Fruit fly (Drosophila melanogaster) whole organism, adult: ENCODE measurements around the gene grim.

Experiments used
- CG11617 ChIP-seq: fragments of 200-800 bp; sonication (Bioruptor generic); optimal IDR thresholded peaks from 2 replicates; lab custom pipeline; 2017; ENCODE audit warnings: mild to moderate bottlenecking, missing biosample characterization, missing genetic modification reagents, missing genetic modification characterization
- CG12768 ChIP-seq: fragments of 200-800 bp; sonication (Bioruptor generic); optimal IDR thresholded peaks from 2 replicates; lab custom pipeline; 2017; ENCODE audit warnings: missing biosample characterization, missing genetic modification characterization, mild to moderate bottlenecking, moderate library complexity, missing genetic modification reagents
- CG14711 ChIP-seq: fragments of 200-800 bp; sonication (Bioruptor generic); optimal IDR thresholded peaks from 2 replicates; lab custom pipeline; 2018; ENCODE audit warnings: missing biosample characterization, mild to moderate bottlenecking, missing genetic modification characterization, moderate library complexity
- CG1620 ChIP-seq: fragments of 200-800 bp; sonication (Bioruptor generic); optimal IDR thresholded peaks from 2 replicates; lab custom pipeline; 2016; ENCODE audit warnings: missing biosample characterization, missing genetic modification characterization
- CG33017 ChIP-seq: fragments of 200-800 bp; sonication (Bioruptor generic); optimal IDR thresholded peaks from 2 replicates; lab custom pipeline; 2018; ENCODE audit warnings: missing biosample characterization, mild to moderate bottlenecking, missing genetic modification characterization, moderate library complexity
- CG5204 ChIP-seq: fragments of 200-800 bp; sonication (Bioruptor generic); optimal IDR thresholded peaks from 2 replicates; lab custom pipeline; 2016; ENCODE audit warnings: missing biosample characterization, missing genetic modification characterization
- CG7045 ChIP-seq: fragments of 200-800 bp; sonication (Bioruptor generic); optimal IDR thresholded peaks from 2 replicates; lab custom pipeline; 2017; ENCODE audit warnings: missing biosample characterization, mild to moderate bottlenecking, missing genetic modification characterization
- CG7101 ChIP-seq: fragments of 200-800 bp; sonication (Bioruptor generic); optimal IDR thresholded peaks from 2 replicates; lab custom pipeline; 2018; ENCODE audit warnings: missing biosample characterization, mild to moderate bottlenecking, missing genetic modification characterization, moderate library complexity
- Clk ChIP-seq: fragments of 200-800 bp; sonication (Bioruptor generic); optimal IDR thresholded peaks from 2 replicates; lab custom pipeline; 2017; ENCODE audit warnings: missing biosample characterization, missing genetic modification characterization
- Crg-1 ChIP-seq: fragments of 200-800 bp; sonication (Bioruptor generic); optimal IDR thresholded peaks from 2 replicates; lab custom pipeline; 2016; ENCODE audit warnings: missing biosample characterization, missing genetic modification characterization
- Hr96 ChIP-seq: fragments of 200-800 bp; sonication (Bioruptor generic); optimal IDR thresholded peaks from 2 replicates; lab custom pipeline; 2016; ENCODE audit warnings: missing biosample characterization, missing genetic modification characterization
- Mnt ChIP-seq: fragments of 200-800 bp; sonication (Bioruptor generic); optimal IDR thresholded peaks from 2 replicates; lab custom pipeline; 2016; ENCODE audit warnings: missing biosample characterization, mild to moderate bottlenecking, missing genetic modification characterization
- bab1 ChIP-seq: fragments of 200-800 bp; sonication (Bioruptor generic); optimal IDR thresholded peaks from 3 replicates; lab custom pipeline; 2019; ENCODE audit warnings: missing biosample characterization, mild to moderate bottlenecking, missing genetic modification characterization, moderate library complexity
- cic ChIP-seq: fragments of 200-800 bp; sonication (Bioruptor generic); optimal IDR thresholded peaks from 2 replicates; lab custom pipeline; 2017; ENCODE audit warnings: missing biosample characterization, mild to moderate bottlenecking, missing genetic modification characterization, moderate library complexity
- cnc ChIP-seq, 2 experiments: fragments of >200 bp; optimal IDR thresholded peaks; 2 replicates each; lab custom pipeline; 2017
- kay ChIP-seq: fragments of 200-800 bp; sonication (Bioruptor generic); peaks from one replicate; lab custom pipeline; 2016; ENCODE audit warnings: missing biosample characterization, missing genetic modification characterization, borderline replicate concordance
- ovo ChIP-seq: fragments of 200-800 bp; sonication (Bioruptor generic); optimal IDR thresholded peaks from 2 replicates; lab custom pipeline; 2016; ENCODE audit warnings: missing biosample characterization, missing genetic modification characterization
- pad ChIP-seq: fragments of 200-800 bp; sonication (Bioruptor generic); optimal IDR thresholded peaks from 3 replicates; lab custom pipeline; 2017; ENCODE audit warnings: missing biosample characterization, missing genetic modification characterization, mild to moderate bottlenecking, moderate library complexity, missing genetic modification reagents
- tj ChIP-seq: fragments of 200-800 bp; sonication (Bioruptor generic); optimal IDR thresholded peaks from 3 replicates; lab custom pipeline; 2017; ENCODE audit warnings: missing biosample characterization, mild to moderate bottlenecking, missing genetic modification characterization, moderate library complexity
- toe ChIP-seq: fragments of 200-800 bp; sonication (Bioruptor generic); optimal IDR thresholded peaks from 2 replicates; lab custom pipeline; 2016; ENCODE audit warnings: missing biosample characterization, missing genetic modification characterization

grim gene

DNA sequence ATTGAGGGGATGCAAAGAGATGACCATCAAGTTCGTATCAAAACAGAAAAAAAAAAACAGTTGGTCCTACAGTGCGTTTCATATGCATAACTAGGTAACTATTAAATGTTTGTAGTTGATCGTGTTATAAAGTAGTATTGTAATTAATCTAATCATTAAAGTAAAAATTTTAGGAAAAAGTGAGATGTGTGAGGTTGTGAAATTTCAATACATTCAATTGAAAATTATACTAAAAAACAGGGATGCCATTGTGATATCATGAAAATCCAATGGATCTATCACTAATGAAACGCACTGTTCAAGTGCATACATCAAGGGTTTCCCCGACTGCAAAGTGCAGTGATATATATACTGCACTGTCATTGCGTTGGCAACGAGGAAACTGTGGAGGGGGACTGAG is 33.3 kb downstream of the grim start:
- TF ChIP-seq cnc (optimal IDR thresholded peaks at IDR 0.05; lab: Kevin White, UChicago), result no peak
- TF ChIP-seq Crg-1 (GFP tag; lab: Kevin White, UChicago), result no peak
- TF ChIP-seq CG1620, result no peak
- no peak for TF ChIP-seq CG14711 (tag; lab: Kevin White, UChicago)
- no peak for TF ChIP-seq Clk (GFP tag; lab: Kevin White, UChicago)
- no peak for TF ChIP-seq toe (GFP tag; lab: Kevin White, UChicago)
- TF ChIP-seq ovo (GFP tag; lab: Kevin White, UChicago), result no peak
- no peak for TF ChIP-seq CG12768 (GFP tag; lab: Kevin White, UChicago)
- no peak for TF ChIP-seq Hr96
- TF ChIP-seq CG33017 (tag; lab: Kevin White, UChicago), result no peak
- TF ChIP-seq CG7045 (GFP tag; lab: Kevin White, UChicago), result no peak
- no peak for TF ChIP-seq CG7101 (tag; lab: Kevin White, UChicago)
- TF ChIP-seq kay, result no peak
- TF ChIP-seq CG5204 (GFP tag; lab: Kevin White, UChicago), result no peak
- TF ChIP-seq bab1, result no peak
- no peak for TF ChIP-seq Mnt
- TF ChIP-seq CG11617, result no peak
- TF ChIP-seq tj (GFP tag; lab: Kevin White, UChicago), result no peak
- TF ChIP-seq pad, result no peak
- TF ChIP-seq cic (GFP tag; lab: Kevin White, UChicago), result no peak

dm6 chr3L:18268070-18268626 is 36.1 kb downstream of the grim start:
- no peak for TF ChIP-seq Clk (GFP tag; lab: Kevin White, UChicago)
- no peak for TF ChIP-seq Crg-1 (GFP tag; lab: Kevin White, UChicago)
- TF ChIP-seq Mnt, result no peak
- TF ChIP-seq CG7101 (tag; lab: Kevin White, UChicago), result no peak
- no peak for TF ChIP-seq CG33017 (tag; lab: Kevin White, UChicago)
- TF ChIP-seq cnc (optimal IDR thresholded peaks at IDR 0.05; lab: Kevin White, UChicago), result no peak
- no peak for TF ChIP-seq pad
- TF ChIP-seq tj (GFP tag; lab: Kevin White, UChicago), result no peak
- TF ChIP-seq CG11617, result no peak
- TF ChIP-seq Hr96, result no peak
- TF ChIP-seq CG7045 (GFP tag; lab: Kevin White, UChicago), result no peak
- no peak for TF ChIP-seq bab1
- TF ChIP-seq CG1620, result no peak
- TF ChIP-seq ovo (GFP tag; lab: Kevin White, UChicago), result no peak
- no peak for TF ChIP-seq toe (GFP tag; lab: Kevin White, UChicago)
- TF ChIP-seq CG12768 (GFP tag; lab: Kevin White, UChicago), result no peak

DNA sequence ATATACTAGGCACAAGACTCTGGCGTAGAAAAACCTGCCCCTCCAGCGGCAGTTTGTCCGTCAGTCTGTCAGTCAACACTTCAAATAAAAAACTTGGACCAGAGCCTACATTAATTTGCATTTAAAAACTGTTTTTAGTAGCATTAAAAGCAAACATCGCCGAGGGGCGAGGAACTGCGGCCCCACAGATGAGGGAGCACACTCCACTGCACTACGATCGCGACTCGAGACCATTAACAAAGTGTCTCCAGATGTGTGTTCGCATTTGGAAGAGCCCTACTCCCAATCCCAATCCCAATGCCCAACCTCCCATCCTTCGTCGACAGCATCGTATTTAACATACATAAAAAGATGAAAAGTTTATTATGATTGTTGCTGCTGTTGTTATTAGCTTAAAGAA is 37.8 kb downstream of the grim start:
- TF ChIP-seq ovo (GFP tag; lab: Kevin White, UChicago) (no peak), Crg-1 (GFP tag; lab: Kevin White, UChicago) (no peak), cnc (optimal IDR thresholded peaks at IDR 0.05; lab: Kevin White, UChicago) (no peak), CG1620 (no peak), CG7045 (GFP tag; lab: Kevin White, UChicago) (no peak), toe (GFP tag; lab: Kevin White, UChicago) (no peak), Clk (GFP tag; lab: Kevin White, UChicago) (no peak), pad (no peak), CG14711 (tag; lab: Kevin White, UChicago) (no peak), tj (GFP tag; lab: Kevin White, UChicago) (no peak), CG11617 (no peak), CG33017 (tag; lab: Kevin White, UChicago) (no peak), CG7101 (tag; lab: Kevin White, UChicago) (no peak), cic (GFP tag; lab: Kevin White, UChicago) (no peak), bab1 (no peak), kay (no peak), Mnt (no peak), CG12768 (GFP tag; lab: Kevin White, UChicago) (no peak)

- no peak for TF ChIP-seq CG7101 (tag; lab: Kevin White, UChicago)
- no peak for TF ChIP-seq CG33017 (tag; lab: Kevin White, UChicago)
- TF ChIP-seq CG12768 (GFP tag; lab: Kevin White, UChicago), result no peak
Observed at dm6 chr3L:18265543-18265942, 38.7 kb downstream of the grim start.

- no peak for TF ChIP-seq CG12768 (GFP tag; lab: Kevin White, UChicago)
- TF ChIP-seq CG11617, result no peak
- TF ChIP-seq ovo (GFP tag; lab: Kevin White, UChicago), result no peak
- no peak for TF ChIP-seq CG33017 (tag; lab: Kevin White, UChicago)
- TF ChIP-seq pad, result no peak
- no peak for TF ChIP-seq Crg-1 (GFP tag; lab: Kevin White, UChicago)
- no peak for TF ChIP-seq tj (GFP tag; lab: Kevin White, UChicago)
- TF ChIP-seq kay, result no peak
- TF ChIP-seq bab1, result no peak
- TF ChIP-seq Mnt, result no peak
- TF ChIP-seq cnc (optimal IDR thresholded peaks at IDR 0.05; lab: Kevin White, UChicago), result no peak
- no peak for TF ChIP-seq cic (GFP tag; lab: Kevin White, UChicago)
- TF ChIP-seq CG7101 (tag; lab: Kevin White, UChicago), result no peak
- no peak for TF ChIP-seq CG1620
- no peak for TF ChIP-seq CG7045 (GFP tag; lab: Kevin White, UChicago)
- no peak for TF ChIP-seq Clk (GFP tag; lab: Kevin White, UChicago)
Observed at dm6 chr3L:18258756-18259155, 45.5 kb downstream of the grim start.

DNA sequence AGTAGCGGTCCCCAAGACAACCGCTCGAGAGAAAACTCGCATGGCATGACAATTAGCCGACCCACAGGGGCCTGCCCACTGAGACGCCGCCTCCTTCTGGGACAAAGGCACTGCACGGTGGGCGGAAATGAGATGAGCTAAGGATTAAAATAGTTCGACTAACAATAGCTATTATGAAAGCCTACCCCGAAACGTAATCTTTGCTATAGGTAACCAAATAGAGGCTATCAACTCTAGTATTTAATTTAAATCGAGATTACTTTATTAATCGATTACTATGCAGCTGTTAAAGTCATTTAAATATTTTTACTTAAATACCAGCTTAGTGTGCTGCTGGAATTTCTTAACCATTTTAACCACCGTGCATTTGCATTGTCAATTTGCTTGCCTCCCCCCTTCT is 47.2 kb downstream of the grim start:
- TF ChIP-seq kay (no peak), CG14711 (tag; lab: Kevin White, UChicago) (no peak), pad (no peak), CG12768 (GFP tag; lab: Kevin White, UChicago) (no peak)
